Worm (Caenorhabditis elegans) whole organism, L2 larva: ENCODE data around the gene K04C1.3.

Experiments
- C34F6.9 ChIP-seq: fragments of 150-350 bp; optimal IDR thresholded peaks from 2 replicates; lab custom pipeline; 2014; ENCODE audit warnings: missing biosample characterization, missing genetic modification characterization
- F13H6.1 ChIP-seq: sonication (generic microtip); optimal IDR thresholded peaks from 2 replicates; lab custom pipeline; 2016; ENCODE audit warnings: missing genetic modification characterization, missing compliant biosample characterization
- R02D3.7 ChIP-seq: fragments of 150-350 bp; optimal IDR thresholded peaks from 2 replicates; lab custom pipeline; 2014; ENCODE audit warnings: missing biosample characterization, missing genetic modification characterization
- ZK546.5 ChIP-seq: sonication (generic microtip); optimal IDR thresholded peaks from 2 replicates; lab custom pipeline; 2017; ENCODE audit warnings: missing biosample characterization, missing genetic modification characterization
- alr-1 ChIP-seq: fragments of 150-350 bp; optimal IDR thresholded peaks from 2 replicates; lab custom pipeline; 2014; ENCODE audit warnings: missing biosample characterization, missing genetic modification characterization
- aly-2 ChIP-seq: fragments of 150-350 bp; optimal IDR thresholded peaks from 2 replicates; lab custom pipeline; 2014; ENCODE audit warnings: missing biosample characterization, missing genetic modification characterization
- ama-1 ChIP-seq: fragments of 150-350 bp; optimal IDR thresholded peaks from 2 replicates; lab custom pipeline; 2018; ENCODE audit warnings: inconsistent platforms
- ceh-16 ChIP-seq: fragments of 150-350 bp; optimal IDR thresholded peaks from 2 replicates; lab custom pipeline; 2014; ENCODE audit warnings: missing biosample characterization, missing genetic modification characterization
- ceh-82 ChIP-seq: fragments of 150-350 bp; optimal IDR thresholded peaks from 2 replicates; lab custom pipeline; 2014; ENCODE audit warnings: missing biosample characterization, missing genetic modification characterization
- crh-2 ChIP-seq: sonication (generic microtip); optimal IDR thresholded peaks from 2 replicates; lab custom pipeline; 2017; ENCODE audit warnings: missing biosample characterization, missing genetic modification characterization
- elt-3 ChIP-seq: sonication (generic microtip); optimal IDR thresholded peaks from 2 replicates; lab custom pipeline; 2017; ENCODE audit warnings: missing biosample characterization, missing genetic modification characterization
- lin-39 ChIP-seq: fragments of 150-350 bp; optimal IDR thresholded peaks from 2 replicates; lab custom pipeline; 2014; ENCODE audit warnings: missing biosample characterization, missing genetic modification reagents, missing genetic modification characterization
- lsy-2 ChIP-seq, 2 experiments: fragments of 150-350 bp in 1 of 2; sonication (generic microtip) in 1 of 2; optimal IDR thresholded peaks; 2 replicates each; lab custom pipeline; 2014 to 2017; ENCODE audit warnings: missing biosample characterization in 2 of 2, missing genetic modification characterization in 2 of 2
- mab-5 ChIP-seq: fragments of 150-350 bp; optimal IDR thresholded peaks from 2 replicates; lab custom pipeline; 2014; ENCODE audit warnings: missing biosample characterization, missing genetic modification characterization
- mbf-1 ChIP-seq: sonication (generic microtip); optimal IDR thresholded peaks from 2 replicates; lab custom pipeline; 2017; ENCODE audit warnings: missing biosample characterization, missing genetic modification characterization
- nhr-10 ChIP-seq: sonication (generic microtip); optimal IDR thresholded peaks from 2 replicates; lab custom pipeline; 2017; ENCODE audit warnings: missing biosample characterization, missing genetic modification characterization
- nhr-11 ChIP-seq: fragments of 150-350 bp; optimal IDR thresholded peaks from 2 replicates; lab custom pipeline; 2014; ENCODE audit warnings: missing biosample characterization, missing genetic modification characterization
- nhr-12 ChIP-seq: fragments of 150-350 bp; optimal IDR thresholded peaks from 2 replicates; lab custom pipeline; 2014; ENCODE audit warnings: missing biosample characterization, missing genetic modification characterization
- nhr-129 ChIP-seq: fragments of 150-350 bp; optimal IDR thresholded peaks from 2 replicates; lab custom pipeline; 2014; ENCODE audit warnings: missing biosample characterization, missing genetic modification characterization
- nhr-21 ChIP-seq: fragments of 150-350 bp; optimal IDR thresholded peaks from 2 replicates; lab custom pipeline; 2014; ENCODE audit warnings: missing biosample characterization, missing genetic modification characterization
- nhr-23 ChIP-seq: fragments of 150-350 bp; optimal IDR thresholded peaks from 2 replicates; lab custom pipeline; 2014; ENCODE audit warnings: missing biosample characterization, missing genetic modification reagents, missing genetic modification characterization
- peb-1 ChIP-seq: fragments of 150-350 bp; optimal IDR thresholded peaks from 2 replicates; lab custom pipeline; 2014; ENCODE audit warnings: missing biosample characterization, missing genetic modification characterization
- sem-4 ChIP-seq: fragments of 150-350 bp; optimal IDR thresholded peaks from 2 replicates; lab custom pipeline; 2014; ENCODE audit warnings: missing biosample characterization, missing genetic modification reagents, missing genetic modification characterization
- sma-3 ChIP-seq: sonication (generic microtip); optimal IDR thresholded peaks from 2 replicates; lab custom pipeline; 2016; ENCODE audit warnings: missing genetic modification reagents, missing genetic modification characterization, missing compliant biosample characterization
- sma-9 ChIP-seq, 2 experiments: fragments of 150-350 bp in 1 of 2; sonication (generic microtip) in 1 of 2; optimal IDR thresholded peaks; 2 replicates each; lab custom pipeline; 2014 to 2016; ENCODE audit warnings: missing genetic modification characterization in 2 of 2, mild to moderate bottlenecking in 1 of 2, missing biosample characterization in 1 of 2, missing compliant biosample characterization in 1 of 2, missing genetic modification reagents in 1 of 2, moderate library complexity in 1 of 2
- snpc-4 ChIP-seq: fragments of 150-350 bp; optimal IDR thresholded peaks from 2 replicates; lab custom pipeline; 2014; ENCODE audit warnings: missing biosample characterization, missing genetic modification characterization
- unc-39 ChIP-seq: fragments of 150-350 bp; optimal IDR thresholded peaks from 2 replicates; lab custom pipeline; 2014; ENCODE audit warnings: missing biosample characterization, missing genetic modification characterization
- unc-55 ChIP-seq: fragments of 150-350 bp; sonication (generic microtip); optimal IDR thresholded peaks from 3 replicates; lab custom pipeline; 2014; ENCODE audit warnings: missing biosample characterization, missing genetic modification reagents, missing genetic modification characterization
- unc-62 ChIP-seq: fragments of 150-350 bp; optimal IDR thresholded peaks from 2 replicates; lab custom pipeline; 2014; ENCODE audit warnings: missing biosample characterization, missing genetic modification reagents, missing genetic modification characterization
- zag-1 ChIP-seq: fragments of 150-350 bp; optimal IDR thresholded peaks from 2 replicates; lab custom pipeline; 2014; ENCODE audit warnings: missing biosample characterization, missing genetic modification characterization
- ztf-1 ChIP-seq: fragments of 200-800 bp; sonication (Bioruptor generic); conservative IDR thresholded peaks from 2 replicates; pipeline ENCODE4 v1.3.6; 2022; ENCODE audit warnings: missing genetic modification characterization, missing compliant biosample characterization
- ztf-4 ChIP-seq: fragments of 150-350 bp; optimal IDR thresholded peaks from 2 replicates; lab custom pipeline; 2014; ENCODE audit warnings: missing biosample characterization, missing genetic modification characterization

K04C1.3 gene

DNA sequence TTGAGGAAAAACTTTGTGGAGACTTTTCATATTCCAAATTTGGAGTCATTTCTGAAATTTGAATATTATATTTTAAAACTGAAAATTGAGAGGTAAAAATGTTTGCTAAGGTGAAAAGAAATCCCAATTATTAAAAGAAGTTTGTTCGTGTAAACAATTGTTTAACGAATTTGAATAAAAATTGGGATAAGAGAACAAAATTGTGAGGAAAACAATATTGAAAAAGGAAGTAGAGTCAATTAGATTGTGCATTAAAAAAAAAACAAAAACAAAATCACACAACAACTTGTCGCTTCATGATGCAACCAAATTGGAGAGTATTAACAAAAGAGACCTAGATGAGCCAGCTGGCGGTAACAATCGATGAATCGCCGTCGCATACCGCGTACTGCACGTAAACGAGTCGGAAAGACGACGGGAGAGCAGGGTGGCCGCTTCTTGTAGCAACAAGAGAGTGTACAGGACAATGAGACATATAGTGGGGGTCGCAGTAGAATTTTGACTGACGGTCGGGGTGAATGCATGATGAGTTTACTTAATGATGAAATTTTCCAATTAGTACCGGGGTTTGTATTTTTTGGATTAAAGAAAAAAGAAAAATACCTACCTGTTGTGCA is at the start of gene K04C1.3:
Gene K04C1.3, minus strand, starts transcription at position 51 of the 617 bp plus-strand sequence.
- TF ChIP-seq peb-1 (tag; lab: Kevin White, UChicago) (no peak), nhr-11 (no peak)

- TF ChIP-seq alr-1 (tag; lab: Kevin White, UChicago) (no peak), unc-62 (GFP tag; lab: Kevin White, UChicago) (no peak), F13H6.1 (peak; percentile 77), sma-9 (GFP tag; optimal IDR thresholded peaks at IDR 0.05; lab: Kevin White, UChicago) (peak; percentile 65), sma-9 (tag; optimal IDR thresholded peaks at IDR 0.05; lab: Kevin White, UChicago) (no peak), sem-4 (tag; lab: Kevin White, UChicago) (peak; percentile 15), lsy-2 (tag; optimal IDR thresholded peaks at IDR 0.05; lab: Kevin White, UChicago) (peak in 1 of 2 experiments; percentile 9), snpc-4 (tag; lab: Kevin White, UChicago) (no peak), ztf-4 (tag; lab: Kevin White, UChicago) (peak; percentile 18), nhr-129 (tag; lab: Kevin White, UChicago) (peak; percentile 47), nhr-23 (tag; lab: Kevin White, UChicago) (no peak), C34F6.9 (tag; lab: Kevin White, UChicago) (no peak), mbf-1 (tag; lab: Kevin White, UChicago) (no peak)
These were observed 49.4 kb upstream of the K04C1.3 start for ce11 chrX:14292632-14293031.

- TF ChIP-seq sem-4 (tag; lab: Kevin White, UChicago) (no peak), R02D3.7 (tag; lab: Kevin White, UChicago) (no peak), nhr-10 (tag; lab: Kevin White, UChicago) (no peak)
- TF ChIP-seq, all 48 proteins: peak for 0
These were observed 46.8 kb upstream of the K04C1.3 start for ce11 chrX:14289993-14290392.

- no peak for TF ChIP-seq zag-1 (tag; lab: Kevin White, UChicago)
- TF ChIP-seq F13H6.1: peak; percentile 87
- peak; percentile 30 for TF ChIP-seq C34F6.9 (tag; lab: Kevin White, UChicago)
- TF ChIP-seq ama-1: no peak
- TF ChIP-seq ztf-1 (GFP tag; lab: Robert Waterston, UW): no peak
- no peak for TF ChIP-seq peb-1 (tag; lab: Kevin White, UChicago)
- peak; percentile 22 for TF ChIP-seq crh-2
- TF ChIP-seq mbf-1 (tag; lab: Kevin White, UChicago): no peak
- TF ChIP-seq snpc-4 (tag; lab: Kevin White, UChicago): no peak
- TF ChIP-seq nhr-11: no peak
- peak in 1 of 2 experiments; percentile 51 for TF ChIP-seq lsy-2 (tag; optimal IDR thresholded peaks at IDR 0.05; lab: Kevin White, UChicago)
- peak; percentile 75 for TF ChIP-seq sma-9 (GFP tag; optimal IDR thresholded peaks at IDR 0.05; lab: Kevin White, UChicago)
- TF ChIP-seq sma-9 (tag; optimal IDR thresholded peaks at IDR 0.05; lab: Kevin White, UChicago): no peak
- TF ChIP-seq ceh-82 (tag; lab: Kevin White, UChicago): no peak
- TF ChIP-seq unc-39 (tag; lab: Kevin White, UChicago): no peak
- TF ChIP-seq elt-3 (tag; lab: Kevin White, UChicago): no peak
- TF ChIP-seq nhr-129 (tag; lab: Kevin White, UChicago): peak; percentile 50
- TF ChIP-seq, all 48 proteins: peak for 6
These were observed 44.7 kb upstream of the K04C1.3 start for ce11 chrX:14287888-14288287.

- TF ChIP-seq lin-39: no peak
- no peak for TF ChIP-seq ceh-16 (tag; lab: Kevin White, UChicago)
- no peak for TF ChIP-seq ZK546.5 (tag; lab: Kevin White, UChicago)
- no peak for TF ChIP-seq nhr-21
- no peak for TF ChIP-seq crh-2
- TF ChIP-seq lsy-2 (tag; optimal IDR thresholded peaks at IDR 0.05; lab: Kevin White, UChicago): no peak
- TF ChIP-seq aly-2 (tag; lab: Kevin White, UChicago): no peak
- TF ChIP-seq zag-1 (tag; lab: Kevin White, UChicago): no peak
- TF ChIP-seq unc-55 (GFP tag; lab: Kevin White, UChicago): no peak
- no peak for TF ChIP-seq nhr-129 (tag; lab: Kevin White, UChicago)
- TF ChIP-seq ceh-82 (tag; lab: Kevin White, UChicago): no peak
- TF ChIP-seq F13H6.1: no peak
- TF ChIP-seq peb-1 (tag; lab: Kevin White, UChicago): no peak
- no peak for TF ChIP-seq nhr-12 (tag; lab: Kevin White, UChicago)
- TF ChIP-seq mab-5 (tag; lab: Kevin White, UChicago): no peak
- TF ChIP-seq C34F6.9 (tag; lab: Kevin White, UChicago): no peak
- no peak for TF ChIP-seq sem-4 (tag; lab: Kevin White, UChicago)
- no peak for TF ChIP-seq unc-39 (tag; lab: Kevin White, UChicago)
- no peak for TF ChIP-seq nhr-10 (tag; lab: Kevin White, UChicago)
- TF ChIP-seq sma-3 (GFP tag; lab: Kevin White, UChicago): no peak
- TF ChIP-seq, all 48 proteins: peak for 0
These were observed 38.3 kb upstream of the K04C1.3 start, which contains the start of gene E02H4.2 for ce11 chrX:14281526-14281925. TSS of gene E02H4.2 (minus strand) at chrX:14281626.
